Fruit fly (Drosophila melanogaster) whole organism: ENCODE data around the gene Smox.

Experiments
- CG8478 ChIP-seq: fragments of >200 bp; optimal IDR thresholded peaks from 2 replicates; lab custom pipeline; 2018; ENCODE audit warnings: inconsistent platforms
- Dll ChIP-seq: fragments of >200 bp; optimal IDR thresholded peaks from 2 replicates; lab custom pipeline; 2017
- EcR ChIP-seq, 2 experiments: fragments of >200 bp; optimal IDR thresholded peaks; 2 replicates each; lab custom pipeline; 2017; ENCODE audit warnings: missing biosample characterization in 2 of 2, missing genetic modification characterization in 2 of 2, missing genetic modification reagents in 2 of 2
- pan ChIP-seq: fragments of >200 bp; optimal IDR thresholded peaks from 2 replicates; lab custom pipeline; 2017
- psq ChIP-seq: fragments of >200 bp; optimal IDR thresholded peaks from 2 replicates; lab custom pipeline; 2017
- usp ChIP-seq: fragments of >200 bp; optimal IDR thresholded peaks from 2 replicates; lab custom pipeline; 2017; ENCODE audit warnings: missing biosample characterization, missing genetic modification characterization, mixed read lengths

DNA sequence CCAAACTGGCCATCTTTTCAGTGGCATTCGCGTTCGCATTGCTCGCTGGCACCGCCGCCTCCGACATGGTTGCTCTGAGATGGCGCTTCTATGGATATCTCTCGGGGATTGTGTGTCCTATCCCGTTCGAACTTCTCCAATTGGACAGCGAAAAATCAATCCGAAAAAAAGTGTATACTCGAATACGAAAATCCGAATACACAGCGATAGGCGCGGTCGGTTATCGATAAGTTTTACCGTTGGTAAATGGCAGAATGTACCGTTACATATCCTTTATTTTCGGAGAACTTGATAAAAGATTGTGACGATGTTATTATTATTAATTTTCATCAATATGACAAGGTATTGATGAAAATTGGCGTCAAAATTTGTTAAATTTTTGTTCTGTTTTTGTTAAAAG lies 10.0 kb upstream of the Smox start, which contains the start of gene Gbeta5:
- TF ChIP-seq pan (no peak), psq (lab: Kevin White, UChicago) (no peak), Dll (no peak), CG8478 (lab: Kevin White, UChicago) (no peak), EcR (GFP tag; optimal IDR thresholded peaks at IDR 0.05; lab: Kevin White, UChicago) (no peak), usp (GFP tag; lab: Kevin White, UChicago) (no peak)
